Fruit fly (Drosophila melanogaster) whole organism, embryonic: ENCODE data around the gene CG33158.

Experiments used
- Aef1 ChIP-seq: fragments of 200-800 bp; sonication (Bioruptor generic); IDR thresholded peaks from 3 replicates; pipeline ENCODE4 v1.3.6; 2022; ENCODE audit warnings: missing biosample characterization, missing genetic modification characterization
- CG10209 ChIP-seq: fragments of 200-800 bp; sonication (Bioruptor generic); optimal IDR thresholded peaks from 3 replicates; lab custom pipeline; 2017; ENCODE audit warnings: missing biosample characterization, mild to moderate bottlenecking, missing genetic modification characterization, missing genetic modification reagents
- CG10543 ChIP-seq: fragments of 200-800 bp; sonication (Bioruptor generic); optimal IDR thresholded peaks from 3 replicates; lab custom pipeline; 2017; ENCODE audit warnings: missing biosample characterization, mild to moderate bottlenecking, missing genetic modification characterization, moderate library complexity
- CG10979 ChIP-seq: fragments of 200-800 bp; sonication (Bioruptor generic); optimal IDR thresholded peaks from 2 replicates; lab custom pipeline; 2018; ENCODE audit warnings: missing biosample characterization, mild to moderate bottlenecking, missing genetic modification characterization, moderate library complexity
- CG12219 ChIP-seq: fragments of 200-800 bp; sonication (Bioruptor generic); optimal IDR thresholded peaks from 3 replicates; lab custom pipeline; 2018; ENCODE audit warnings: missing biosample characterization, mild to moderate bottlenecking, missing genetic modification characterization
- CG12299 ChIP-seq: fragments of 200-800 bp; sonication (Bioruptor generic); optimal IDR thresholded peaks from 2 replicates; lab custom pipeline; 2018; ENCODE audit warnings: missing biosample characterization, mild to moderate bottlenecking, missing genetic modification characterization
- CG15479 ChIP-seq: fragments of 200-800 bp; sonication (Bioruptor generic); optimal IDR thresholded peaks from 3 replicates; lab custom pipeline; 2019; ENCODE audit warnings: missing biosample characterization, mild to moderate bottlenecking, missing genetic modification characterization, moderate library complexity
- CG17328 ChIP-seq: fragments of 200-800 bp; sonication (Bioruptor generic); IDR thresholded peaks from 2 replicates; pipeline ENCODE4 v1.3.6; 2022; ENCODE audit warnings: missing biosample characterization, missing genetic modification characterization
- CG17912 ChIP-seq: fragments of 200-800 bp; sonication (Bioruptor generic); optimal IDR thresholded peaks from 2 replicates; lab custom pipeline; 2018; ENCODE audit warnings: missing biosample characterization, mild to moderate bottlenecking, missing genetic modification characterization
- CG18011 ChIP-seq: fragments of 200-800 bp; sonication (Bioruptor generic); optimal IDR thresholded peaks from 2 replicates; lab custom pipeline; 2017; ENCODE audit warnings: missing biosample characterization, missing genetic modification characterization, mild to moderate bottlenecking, moderate library complexity, missing genotype
- CG34224 ChIP-seq: fragments of 200-800 bp; sonication (Bioruptor generic); IDR thresholded peaks from 3 replicates; pipeline ENCODE4 v1.3.6; 2022; ENCODE audit warnings: missing biosample characterization, missing genetic modification characterization; ENCODE audit not compliant: partially characterized antibody
- CG42726 ChIP-seq: fragments of 200-800 bp; sonication (Bioruptor generic); IDR thresholded peaks from 2 replicates; pipeline ENCODE4 v1.3.6; 2022; ENCODE audit warnings: missing biosample characterization, missing genetic modification characterization; ENCODE audit not compliant: partially characterized antibody
- CG4617 ChIP-seq: fragments of 200-800 bp; sonication (Bioruptor generic); optimal IDR thresholded peaks from 3 replicates; lab custom pipeline; 2016; ENCODE audit warnings: missing biosample characterization, missing genetic modification characterization, borderline replicate concordance
- CG6175 ChIP-seq: fragments of 200-800 bp; sonication (Bioruptor generic); IDR thresholded peaks from 3 replicates; pipeline ENCODE4 v1.3.6; 2022; ENCODE audit warnings: missing biosample characterization, missing genetic modification characterization
- CG6854 ChIP-seq: fragments of 200-800 bp; sonication (Bioruptor generic); optimal IDR thresholded peaks from 3 replicates; lab custom pipeline; 2017; ENCODE audit warnings: missing biosample characterization, mild to moderate bottlenecking, missing genetic modification characterization
- CG9437 ChIP-seq: fragments of 200-800 bp; sonication (Bioruptor generic); optimal IDR thresholded peaks from 2 replicates; lab custom pipeline; 2018; ENCODE audit warnings: missing biosample characterization, mild to moderate bottlenecking, missing genetic modification characterization
- Dek ChIP-seq: fragments of 200-800 bp; sonication (Bioruptor generic); optimal IDR thresholded peaks from 3 replicates; lab custom pipeline; 2019; ENCODE audit warnings: missing biosample characterization, mild to moderate bottlenecking, missing genetic modification characterization, moderate library complexity
- Dref ChIP-seq: fragments of 200-800 bp; sonication (Bioruptor generic); IDR thresholded peaks from 2 replicates; pipeline ENCODE4 v1.3.6; 2022; ENCODE audit warnings: missing biosample characterization, missing genetic modification characterization
- Drgx ChIP-seq: fragments of 200-800 bp; sonication (Bioruptor generic); IDR thresholded peaks from 2 replicates; pipeline ENCODE4 v1.3.6; 2022; ENCODE audit warnings: missing biosample characterization, missing genetic modification characterization
- Hand ChIP-seq: fragments of 200-800 bp; sonication (Bioruptor generic); optimal IDR thresholded peaks from 2 replicates; lab custom pipeline; 2017; ENCODE audit warnings: mild to moderate bottlenecking, missing biosample characterization, missing genetic modification reagents, missing genetic modification characterization
- Lhr ChIP-seq: fragments of 200-800 bp; sonication (Bioruptor generic); optimal IDR thresholded peaks from 3 replicates; lab custom pipeline; 2017; ENCODE audit warnings: mild to moderate bottlenecking, missing biosample characterization, missing genetic modification reagents, missing genetic modification characterization
- Max ChIP-seq: fragments of 200-800 bp; sonication (Bioruptor generic); optimal IDR thresholded peaks from 2 replicates; lab custom pipeline; 2016; ENCODE audit warnings: missing biosample characterization, mild to moderate bottlenecking, missing genetic modification characterization
- Sry-δ ChIP-seq: fragments of 200-800 bp; sonication (Bioruptor generic); optimal IDR thresholded peaks from 2 replicates; lab custom pipeline; 2016; ENCODE audit warnings: missing biosample characterization, missing genetic modification characterization
- Stat92E ChIP-seq, 3 experiments: fragments of >200 bp in 2 of 3; fragments of 200-800 bp in 1 of 3; sonication (Bioruptor generic) in 1 of 3; optimal IDR thresholded peaks; 2 replicates each; lab custom pipeline; 2017 to 2019; ENCODE audit warnings: missing biosample characterization in 3 of 3, missing genetic modification characterization in 3 of 3, mild to moderate bottlenecking in 1 of 3, moderate library complexity in 1 of 3
- TFAM ChIP-seq: fragments of 200-800 bp; sonication (Bioruptor generic); optimal IDR thresholded peaks from 2 replicates; lab custom pipeline; 2017; ENCODE audit warnings: missing biosample characterization, missing genetic modification characterization, inconsistent platforms
- ap ChIP-seq: fragments of 200-800 bp; sonication (Bioruptor generic); IDR thresholded peaks from 2 replicates; pipeline ENCODE4 v1.3.6; 2022; ENCODE audit warnings: missing biosample characterization, missing genetic modification characterization
- ase ChIP-seq: fragments of 200-800 bp; sonication (Bioruptor generic); IDR thresholded peaks from 3 replicates; pipeline ENCODE4 v1.3.6; 2022; ENCODE audit warnings: missing biosample characterization, missing genetic modification characterization
- ato ChIP-seq: fragments of 200-800 bp; sonication (Bioruptor generic); IDR thresholded peaks from 2 replicates; pipeline ENCODE4 v1.3.6; 2022; ENCODE audit warnings: missing biosample characterization, missing genetic modification characterization; ENCODE audit not compliant: partially characterized antibody
- bbx ChIP-seq: fragments of 200-800 bp; sonication (Bioruptor generic); IDR thresholded peaks from 2 replicates; pipeline ENCODE4 v1.3.6; 2022; ENCODE audit warnings: missing biosample characterization, missing genetic modification characterization; ENCODE audit not compliant: partially characterized antibody
- btn ChIP-seq: fragments of 200-800 bp; sonication (Bioruptor generic); optimal IDR thresholded peaks from 2 replicates; lab custom pipeline; 2016; ENCODE audit warnings: missing biosample characterization, missing genetic modification characterization
- cato ChIP-seq: fragments of 200-800 bp; sonication (Bioruptor generic); optimal IDR thresholded peaks from 2 replicates; lab custom pipeline; 2016; ENCODE audit warnings: missing biosample characterization, missing genetic modification characterization, borderline replicate concordance
- caup ChIP-seq: fragments of 200-800 bp; sonication (Bioruptor generic); optimal IDR thresholded peaks from 3 replicates; lab custom pipeline; 2017; ENCODE audit warnings: missing biosample characterization, mild to moderate bottlenecking, missing genetic modification characterization, moderate library complexity; ENCODE audit not compliant: severe bottlenecking
- dmrt11E ChIP-seq: fragments of 200-800 bp; sonication (Bioruptor generic); optimal IDR thresholded peaks from 3 replicates; lab custom pipeline; 2018; ENCODE audit warnings: missing biosample characterization, mild to moderate bottlenecking, missing genetic modification characterization, moderate library complexity
- ftz-f1 ChIP-seq: fragments of 200-800 bp; sonication (Bioruptor generic); optimal IDR thresholded peaks from 2 replicates; lab custom pipeline; 2016; ENCODE audit warnings: missing biosample characterization, missing genetic modification characterization
- fu2 ChIP-seq: fragments of 200-800 bp; sonication (Bioruptor generic); optimal IDR thresholded peaks from 2 replicates; lab custom pipeline; 2016; ENCODE audit warnings: missing biosample characterization, missing genetic modification characterization
- gcm2 ChIP-seq: fragments of 200-800 bp; sonication (Bioruptor generic); optimal IDR thresholded peaks from 2 replicates; lab custom pipeline; 2016; ENCODE audit warnings: missing biosample characterization, missing genetic modification characterization
- gem ChIP-seq: fragments of 200-800 bp; sonication (Bioruptor generic); optimal IDR thresholded peaks from 2 replicates; lab custom pipeline; 2019; ENCODE audit warnings: missing biosample characterization, mild to moderate bottlenecking, missing genetic modification characterization, moderate library complexity
- nau ChIP-seq: fragments of 200-800 bp; sonication (Bioruptor generic); optimal IDR thresholded peaks from 3 replicates; lab custom pipeline; 2017; ENCODE audit warnings: missing biosample characterization, mild to moderate bottlenecking, missing genetic modification characterization, missing genetic modification reagents
- nerfin-1 ChIP-seq: fragments of 200-800 bp; sonication (Bioruptor generic); optimal IDR thresholded peaks from 3 replicates; lab custom pipeline; 2019; ENCODE audit warnings: missing biosample characterization, mild to moderate bottlenecking, missing genetic modification characterization, moderate library complexity
- pho ChIP-seq: fragments of 200-800 bp; sonication (Bioruptor generic); optimal IDR thresholded peaks from 2 replicates; lab custom pipeline; 2016; ENCODE audit warnings: missing biosample characterization, missing genetic modification characterization
- prd ChIP-seq, 3 experiments: fragments of >200 bp in 2 of 3; fragments of 200-800 bp in 1 of 3; sonication (Bioruptor generic) in 1 of 3; optimal IDR thresholded peaks in 2 of 3; IDR thresholded peaks in 1 of 3; 2 replicates in 2 of 3; 3 replicates in 1 of 3; pipeline versions ENCODE4 v1.3.6 to Lab custom; 2017 to 2022; ENCODE audit warnings: missing biosample characterization in 1 of 3, missing genetic modification characterization in 1 of 3
- pzg ChIP-seq: fragments of 200-800 bp; sonication (Bioruptor generic); optimal IDR thresholded peaks from 3 replicates; lab custom pipeline; 2018; ENCODE audit warnings: missing biosample characterization, mild to moderate bottlenecking, missing genetic modification characterization, moderate library complexity
- scrt ChIP-seq: fragments of 200-800 bp; sonication (Bioruptor generic); optimal IDR thresholded peaks from 2 replicates; lab custom pipeline; 2018; ENCODE audit warnings: missing biosample characterization, mild to moderate bottlenecking, missing genetic modification characterization, moderate library complexity
- sens ChIP-seq: fragments of 200-800 bp; sonication (Bioruptor generic); peaks from one replicate; lab custom pipeline; 2016; ENCODE audit warnings: missing biosample characterization, missing genetic modification characterization
- sna ChIP-seq: fragments of 200-800 bp; sonication (Bioruptor generic); IDR thresholded peaks from 2 replicates; pipeline ENCODE4 v1.3.6; 2022; ENCODE audit warnings: missing biosample characterization, missing genetic modification characterization; ENCODE audit not compliant: partially characterized antibody
- tgo ChIP-seq: fragments of 200-800 bp; sonication (Bioruptor generic); IDR thresholded peaks from 3 replicates; pipeline ENCODE4 v1.3.6; 2022; ENCODE audit warnings: missing biosample characterization, missing genetic modification characterization
- tll ChIP-seq, 2 experiments: fragments of 200-800 bp in 1 of 2; fragments of >200 bp in 1 of 2; sonication (Bioruptor generic) in 1 of 2; optimal IDR thresholded peaks; 2 replicates each; lab custom pipeline; 2017 to 2019; ENCODE audit warnings: missing biosample characterization in 2 of 2, missing genetic modification characterization in 2 of 2, mild to moderate bottlenecking in 1 of 2, moderate library complexity in 1 of 2
- tna ChIP-seq: fragments of 200-800 bp; sonication (Bioruptor generic); IDR thresholded peaks from 2 replicates; pipeline ENCODE4 v1.3.6; 2022; ENCODE audit warnings: missing biosample characterization, missing genetic modification characterization; ENCODE audit not compliant: partially characterized antibody
- trem ChIP-seq: fragments of 200-800 bp; optimal IDR thresholded peaks from 3 replicates; lab custom pipeline; 2019; ENCODE audit warnings: missing biosample characterization, mild to moderate bottlenecking, missing genetic modification characterization, moderate library complexity

The CG33158 gene

dm6 chr3L:16482167-16482566 lies 62.8 kb downstream of the CG33158 start (continued):
- no peak for TF ChIP-seq CG34224 (GFP tag; lab: Robert Waterston, UW)
- no peak for TF ChIP-seq CG18011 (GFP tag; lab: Kevin White, UChicago)
- no peak for TF ChIP-seq nau (GFP tag; lab: Kevin White, UChicago)
- peak; percentile 53 for TF ChIP-seq CG12219 (GFP tag; lab: Kevin White, UChicago)
- 0 out of 3 replicates have a peak, but pooled peaks have one; percentile 12 for TF ChIP-seq ase
- TF ChIP-seq pho (GFP tag; lab: Kevin White, UChicago) = no peak
- TF ChIP-seq sens (GFP tag; lab: Kevin White, UChicago) = peak; percentile 52
- no peak for TF ChIP-seq CG15479
- TF ChIP-seq CG17912 = no peak
- no peak for TF ChIP-seq CG6854 (GFP tag; lab: Kevin White, UChicago)
- TF ChIP-seq prd (optimal IDR thresholded peaks at IDR 0.05; lab: Kevin White, UChicago) = no peak
- TF ChIP-seq prd (GFP tag; IDR thresholded peaks at IDR 0.05; lab: Robert Waterston, UW) = peak; percentile 41; the same call in 2 of the 3 replicates
- no peak for TF ChIP-seq CG10209
- no peak for TF ChIP-seq fu2 (GFP tag; lab: Kevin White, UChicago)
- TF ChIP-seq Drgx (GFP tag; lab: Robert Waterston, UW) = peak; percentile 83
- TF ChIP-seq pzg (GFP tag; lab: Kevin White, UChicago) = no peak
- no peak for TF ChIP-seq sna (GFP tag; lab: Robert Waterston, UW)
- no peak for TF ChIP-seq bbx
- peak; percentile 18; the same call in 1 of the 3 replicates for TF ChIP-seq tgo
- TF ChIP-seq scrt = no peak
- TF ChIP-seq Max (GFP tag; lab: Kevin White, UChicago) = no peak
- TF ChIP-seq CG12299 = no peak
- TF ChIP-seq CG17328 = no peak
- TF ChIP-seq dmrt11E (tag; lab: Kevin White, UChicago) = no peak
- TF ChIP-seq ato (GFP tag; lab: Robert Waterston, UW) = no peak
- no peak for TF ChIP-seq Sry-δ (GFP tag; lab: Kevin White, UChicago)
- no peak for TF ChIP-seq tna (GFP tag; lab: Robert Waterston, UW)
- TF ChIP-seq ftz-f1 = no peak
- TF ChIP-seq CG6175 = no peak
- no peak for TF ChIP-seq tll (GFP tag; optimal IDR thresholded peaks at IDR 0.05; lab: Kevin White, UChicago)
- no peak for TF ChIP-seq gcm2 (GFP tag; lab: Kevin White, UChicago)
- no peak for TF ChIP-seq CG4617 (GFP tag; lab: Kevin White, UChicago)
- TF ChIP-seq Dek = no peak
- no peak for TF ChIP-seq btn
- TF ChIP-seq caup (GFP tag; lab: Kevin White, UChicago) = no peak
- TF ChIP-seq trem = no peak
- no peak for TF ChIP-seq CG9437 (GFP tag; lab: Kevin White, UChicago)
- peak; percentile 55 for TF ChIP-seq gem (tag; lab: Kevin White, UChicago)
- TF ChIP-seq nerfin-1 (tag; lab: Kevin White, UChicago) = no peak
- no peak for TF ChIP-seq Aef1 (GFP tag; lab: Robert Waterston, UW)
- TF ChIP-seq CG10979 (tag; lab: Kevin White, UChicago) = peak; percentile 3
- no peak for TF ChIP-seq cato
- TF ChIP-seq Dref = no peak
- no peak for TF ChIP-seq Stat92E (GFP tag; optimal IDR thresholded peaks at IDR 0.05; lab: Kevin White, UChicago)
- no peak for TF ChIP-seq Hand (GFP tag; lab: Kevin White, UChicago)
- no peak for TF ChIP-seq TFAM (GFP tag; lab: Kevin White, UChicago)
- TF ChIP-seq ap (GFP tag; lab: Robert Waterston, UW) = no peak
- no peak for TF ChIP-seq CG42726 (GFP tag; lab: Robert Waterston, UW)
- TF ChIP-seq CG10543 (GFP tag; lab: Kevin White, UChicago) = no peak
- TF ChIP-seq Lhr (GFP tag; lab: Kevin White, UChicago) = no peak
